Fruit fly (Drosophila melanogaster): ENCODE measurements around the gene CG4793.

The CG4793 gene

dm6 chr2L:15911591-15912007, 11.6 kb upstream of the CG4793 start (continued):
- TF ChIP-seq Dll (GFP tag; IDR thresholded peaks at IDR 0.05; ENCODE audit: partially characterized antibody) (peak; percentile 32; the same call in 1 of the 4 replicates), CG31224 (GFP tag; IDR thresholded peaks at IDR 0.05) (peak; percentile 100), CG14965 (GFP tag; optimal IDR thresholded peaks at IDR 0.05; ENCODE audit: borderline replicate concordance) (no peak), CG5180 (GFP tag; optimal IDR thresholded peaks at IDR 0.05) (no peak), pho (GFP tag; optimal IDR thresholded peaks at IDR 0.05) (no peak), zen2 (GFP tag; IDR thresholded peaks at IDR 0.05; ENCODE audit: partially characterized antibody) (peak; percentile 57; the same call in 1 of the 3 replicates), ham (GFP tag; IDR thresholded peaks at IDR 0.05) (no peak), nerfin-2 (GFP tag; IDR thresholded peaks at IDR 0.05; ENCODE audit: partially characterized antibody) (peak; percentile 8; the same call in 1 of the 2 replicates), CG3281 (GFP tag; optimal IDR thresholded peaks at IDR 0.05) (no peak), CG7786 (GFP tag; optimal IDR thresholded peaks at IDR 0.05) (no peak), CG2712 (tag; optimal IDR thresholded peaks at IDR 0.05) (no peak), z (GFP tag; IDR thresholded peaks at IDR 0.05) (peak; percentile 85; the same call in 2 of the 3 replicates), sqz (GFP tag; optimal IDR thresholded peaks at IDR 0.05) (no peak), CG17328 (GFP tag; IDR thresholded peaks at IDR 0.05) (no peak), Adf1 (GFP tag; IDR thresholded peaks at IDR 0.05) (peak; percentile 3; the same call in 1 of the 2 replicates), sr (GFP tag; IDR thresholded peaks at IDR 0.05) (peak; percentile 49; the same call in 1 of the 3 replicates), zfh2 (GFP tag; optimal IDR thresholded peaks at IDR 0.05) (no peak), CG17359 (tag; optimal IDR thresholded peaks at IDR 0.05) (no peak), Optix (GFP tag; IDR thresholded peaks at IDR 0.05) (no peak), HmgZ (tag; optimal IDR thresholded peaks at IDR 0.05) (no peak), disco-r (GFP tag; optimal IDR thresholded peaks at IDR 0.05) (no peak), CG14667 (GFP tag; IDR thresholded peaks at IDR 0.05) (no peak), tgo (GFP tag; IDR thresholded peaks at IDR 0.05) (no peak), NC2β (GFP tag; optimal IDR thresholded peaks at IDR 0.05) (no peak), CG5245 (GFP tag; optimal IDR thresholded peaks at IDR 0.05) (no peak), PHDP (tag; optimal IDR thresholded peaks at IDR 0.05) (no peak), ro (GFP tag; IDR thresholded peaks at IDR 0.05) (no peak), CG12769 (tag; optimal IDR thresholded peaks at IDR 0.05) (peak; percentile 78), ftz-f1 (GFP tag; optimal IDR thresholded peaks at IDR 0.05) (peak; percentile 100), zen (tag; optimal IDR thresholded peaks at IDR 0.05) (no peak), esg (GFP tag; conservative IDR thresholded peaks at IDR 0.05) (no peak), gsb-n (tag; optimal IDR thresholded peaks at IDR 0.05) (no peak), grn (GFP tag; optimal IDR thresholded peaks at IDR 0.05) (no peak), ATbp (GFP tag; optimal IDR thresholded peaks at IDR 0.05) (no peak), tin (GFP tag; optimal IDR thresholded peaks at IDR 0.05) (no peak), Dbx (GFP tag; IDR thresholded peaks at IDR 0.05) (no peak), CG14860 (GFP tag; IDR thresholded peaks at IDR 0.05; ENCODE audit: partially characterized antibody) (no peak), Tbp (GFP tag; optimal IDR thresholded peaks at IDR 0.05) (no peak), dm (GFP tag; optimal IDR thresholded peaks at IDR 0.05) (no peak), CG14441 (GFP tag; IDR thresholded peaks at IDR 0.05) (no peak), ase (GFP tag; IDR thresholded peaks at IDR 0.05) (no peak), Fer3 (tag; optimal IDR thresholded peaks at IDR 0.05) (no peak), pros (GFP tag; optimal IDR thresholded peaks at IDR 0.05) (peak; percentile 5), MESR4 (GFP tag; optimal IDR thresholded peaks at IDR 0.05) (no peak), CG11560 (tag; IDR thresholded peaks at IDR 0.05) (no peak), mirr (GFP tag; optimal IDR thresholded peaks at IDR 0.05) (no peak), Dp (GFP tag; optimal IDR thresholded peaks at IDR 0.05) (no peak), bbx (GFP tag; IDR thresholded peaks at IDR 0.05; ENCODE audit: partially characterized antibody) (peak; percentile 73), nom (GFP tag; optimal IDR thresholded peaks at IDR 0.05) (peak; percentile 3), chinmo (GFP tag; IDR thresholded peaks at IDR 0.05; ENCODE audit: partially characterized antibody) (peak; percentile 100), Mrtf (GFP tag; IDR thresholded peaks at IDR 0.05) (no peak)

Data from whole organism, embryonic.